Worm (Caenorhabditis elegans) whole organism, L4 larva: ENCODE data around the gene C16C8.16.
A peak's percentile ranks its signal among the peaks of the same experiment; 100 is the strongest.

Experiments used
- D1046.2 ChIP-seq: fragments of 200-800 bp; sonication (Bioruptor generic); IDR thresholded peaks from 2 replicates; pipeline ENCODE4 v1.3.6; 2022; ENCODE audit warnings: missing genetic modification characterization, missing compliant biosample characterization
- F26F4.8 ChIP-seq: fragments of 200-800 bp; sonication (Bioruptor generic); conservative IDR thresholded peaks from 2 replicates; pipeline ENCODE4 v1.3.6; 2022; ENCODE audit warnings: missing genetic modification characterization, missing compliant biosample characterization
- F44E2.7 ChIP-seq: fragments of 200-800 bp; sonication (Bioruptor generic); IDR thresholded peaks from 2 replicates; pipeline ENCODE4 v2.1.2; 2022; ENCODE audit warnings: missing genetic modification characterization, missing compliant biosample characterization
- F49E8.2 ChIP-seq: sonication (generic microtip); optimal IDR thresholded peaks from 2 replicates; lab custom pipeline; 2016; ENCODE audit warnings: missing compliant biosample characterization, mild to moderate bottlenecking, missing genetic modification characterization, borderline replicate concordance
- Y5F2A.4 ChIP-seq: fragments of 200-800 bp; sonication (Bioruptor generic); optimal IDR thresholded peaks from 2 replicates; lab custom pipeline; 2018; ENCODE audit warnings: mild to moderate bottlenecking, missing genetic modification characterization, missing compliant biosample characterization
- ZK546.5 ChIP-seq, 2 experiments: sonication (generic microtip); optimal IDR thresholded peaks; 2 replicates each; lab custom pipeline; 2017; ENCODE audit warnings: missing biosample characterization in 2 of 2, missing genetic modification characterization in 2 of 2
- aly-2 ChIP-seq: sonication (generic microtip); optimal IDR thresholded peaks from 2 replicates; lab custom pipeline; 2018; ENCODE audit warnings: missing biosample characterization, missing genetic modification characterization
- arid-1 ChIP-seq: fragments of 200-800 bp; sonication (Bioruptor generic); conservative IDR thresholded peaks from 2 replicates; pipeline ENCODE4 v1.3.6; 2022; ENCODE audit warnings: missing genetic modification reagents, missing genetic modification characterization, missing compliant biosample characterization
- ceh-28 ChIP-seq: fragments of 150-350 bp; optimal IDR thresholded peaks from 2 replicates; lab custom pipeline; 2014; ENCODE audit warnings: missing biosample characterization, missing genetic modification reagents, missing genetic modification characterization
- ceh-82 ChIP-seq: sonication (generic microtip); optimal IDR thresholded peaks from 2 replicates; lab custom pipeline; 2017; ENCODE audit warnings: missing biosample characterization, missing genetic modification characterization
- ctbp-1 ChIP-seq: fragments of 200-800 bp; sonication (Bioruptor generic); IDR thresholded peaks from 2 replicates; pipeline ENCODE4 v1.3.6; 2022; ENCODE audit warnings: missing genetic modification reagents, missing genetic modification characterization, missing compliant biosample characterization
- daf-16 ChIP-seq, 3 experiments: sonication (generic microtip); optimal IDR thresholded peaks; 2 replicates each; lab custom pipeline; 2016 to 2017; ENCODE audit warnings: missing genetic modification characterization in 3 of 3, missing genetic modification reagents in 3 of 3, mild to moderate bottlenecking in 2 of 3, missing compliant biosample characterization in 2 of 3, missing biosample characterization in 1 of 3, moderate library complexity in 1 of 3
- dmd-6 ChIP-seq: fragments of 200-800 bp; sonication (Bioruptor generic); IDR thresholded peaks from 2 replicates; pipeline ENCODE4 v1.3.6; 2022; ENCODE audit warnings: missing genetic modification reagents, missing genetic modification characterization, missing compliant biosample characterization
- dmd-8 ChIP-seq: fragments of 200-800 bp; sonication (Bioruptor generic); IDR thresholded peaks from 2 replicates; pipeline ENCODE4 v1.3.6; 2022; ENCODE audit warnings: missing genetic modification characterization, missing compliant biosample characterization
- dmd-9 ChIP-seq: fragments of 200-800 bp; sonication (Bioruptor generic); IDR thresholded peaks from 2 replicates; pipeline ENCODE4 v1.3.6; 2022; ENCODE audit warnings: missing genetic modification reagents, missing genetic modification characterization, missing compliant biosample characterization
- dpl-1 ChIP-seq: fragments of 150-350 bp; optimal IDR thresholded peaks from 2 replicates; lab custom pipeline; 2014; ENCODE audit warnings: missing biosample characterization, missing genetic modification reagents, missing genetic modification characterization
- dve-1 ChIP-seq: sonication (generic microtip); optimal IDR thresholded peaks from 2 replicates; lab custom pipeline; 2017; ENCODE audit warnings: antibody characterized with exemption, mild to moderate bottlenecking, missing genetic modification characterization, missing compliant biosample characterization; ENCODE audit not compliant: insufficient read depth
- egl-27 ChIP-seq: sonication (generic microtip); optimal IDR thresholded peaks from 3 replicates; lab custom pipeline; 2017; ENCODE audit warnings: missing biosample characterization, missing genetic modification reagents, missing genetic modification characterization
- egl-43 ChIP-seq: fragments of 200-800 bp; sonication (Bioruptor generic); IDR thresholded peaks from 2 replicates; pipeline ENCODE4 v1.3.6; 2022; ENCODE audit warnings: missing genetic modification reagents, missing genetic modification characterization, missing compliant biosample characterization
- fos-1 ChIP-seq: fragments of 150-350 bp; optimal IDR thresholded peaks from 2 replicates; lab custom pipeline; 2014; ENCODE audit warnings: missing biosample characterization, missing genetic modification characterization
- hmg-1.1 ChIP-seq: fragments of 200-800 bp; sonication (Bioruptor generic); IDR thresholded peaks from 2 replicates; pipeline ENCODE4 v1.3.6; 2022; ENCODE audit warnings: missing genetic modification reagents, missing genetic modification characterization, missing compliant biosample characterization
- lim-7 ChIP-seq: fragments of 200-800 bp; sonication (Bioruptor generic); IDR thresholded peaks from 2 replicates; pipeline ENCODE4 v1.3.6; 2022; ENCODE audit warnings: missing genetic modification characterization, missing compliant biosample characterization
- lir-3 ChIP-seq: sonication (generic microtip); optimal IDR thresholded peaks from 2 replicates; lab custom pipeline; 2016; ENCODE audit warnings: mild to moderate bottlenecking, missing genetic modification characterization, missing compliant biosample characterization
- madf-5 ChIP-seq, 2 experiments: fragments of 200-800 bp; sonication (Bioruptor generic); IDR thresholded peaks; 2 replicates each; pipeline ENCODE4 v1.3.6; 2022; ENCODE audit warnings: missing compliant biosample characterization in 2 of 2, missing genetic modification characterization in 2 of 2
- madf-9 ChIP-seq: fragments of 200-800 bp; sonication (Bioruptor generic); conservative IDR thresholded peaks from 2 replicates; pipeline ENCODE4 v1.3.6; 2022; ENCODE audit warnings: missing genetic modification reagents, missing genetic modification characterization, missing compliant biosample characterization
- mdl-1 ChIP-seq, 2 experiments: fragments of 150-350 bp in 1 of 2; sonication (generic microtip) in 1 of 2; optimal IDR thresholded peaks; 2 replicates each; lab custom pipeline; 2014 to 2017; ENCODE audit warnings: missing biosample characterization in 2 of 2, missing genetic modification characterization in 2 of 2
- mdt-29 ChIP-seq: fragments of 200-800 bp; sonication (Bioruptor generic); IDR thresholded peaks from 2 replicates; pipeline ENCODE4 v1.3.6; 2022; ENCODE audit warnings: missing genetic modification reagents, missing genetic modification characterization, missing compliant biosample characterization
- mep-1 ChIP-seq: fragments of 150-350 bp; sonication (generic microtip); optimal IDR thresholded peaks from 3 replicates; lab custom pipeline; 2014; ENCODE audit warnings: missing biosample characterization, missing genetic modification characterization
- nhr-10 ChIP-seq: fragments of 150-350 bp; optimal IDR thresholded peaks from 2 replicates; lab custom pipeline; 2014; ENCODE audit warnings: missing biosample characterization, missing genetic modification characterization
- nhr-111 ChIP-seq: fragments of 200-800 bp; sonication (Bioruptor generic); optimal IDR thresholded peaks from 2 replicates; lab custom pipeline; 2018; ENCODE audit warnings: mild to moderate bottlenecking, missing genetic modification characterization, missing compliant biosample characterization
- nhr-42 ChIP-seq: fragments of 200-800 bp; sonication (Bioruptor generic); IDR thresholded peaks from 2 replicates; pipeline ENCODE4 v1.3.6; 2022; ENCODE audit warnings: missing genetic modification characterization, missing compliant biosample characterization
- nhr-6 ChIP-seq: fragments of 150-350 bp; optimal IDR thresholded peaks from 2 replicates; lab custom pipeline; 2014; ENCODE audit warnings: missing biosample characterization, missing genetic modification characterization
- php-3 ChIP-seq: fragments of 200-800 bp; sonication (Bioruptor generic); IDR thresholded peaks from 2 replicates; pipeline ENCODE4 v1.3.6; 2022; ENCODE audit warnings: missing genetic modification reagents, missing genetic modification characterization, missing compliant biosample characterization
- pqm-1 ChIP-seq: sonication (generic microtip); optimal IDR thresholded peaks from 2 replicates; lab custom pipeline; 2017; ENCODE audit warnings: missing biosample characterization, missing genetic modification characterization
- rbr-2 ChIP-seq: sonication (generic microtip); optimal IDR thresholded peaks from 2 replicates; lab custom pipeline; 2016; ENCODE audit warnings: missing genotype, missing genetic modification characterization, missing compliant biosample characterization
- saeg-2 ChIP-seq: fragments of 200-800 bp; sonication (Bioruptor generic); IDR thresholded peaks from 2 replicates; pipeline ENCODE4 v1.3.6; 2022; ENCODE audit warnings: missing genetic modification reagents, missing genetic modification characterization, missing compliant biosample characterization
- set-16 ChIP-seq: fragments of 200-800 bp; sonication (Bioruptor generic); IDR thresholded peaks from 2 replicates; pipeline ENCODE4 v1.3.6; 2022; ENCODE audit warnings: missing genetic modification reagents, missing genetic modification characterization, missing compliant biosample characterization
- spr-3 ChIP-seq: fragments of 200-800 bp; sonication (Bioruptor generic); optimal IDR thresholded peaks from 2 replicates; lab custom pipeline; 2018; ENCODE audit warnings: mild to moderate bottlenecking, missing genetic modification characterization, missing compliant biosample characterization
- tag-97 ChIP-seq: fragments of 200-800 bp; sonication (Bioruptor generic); IDR thresholded peaks from 2 replicates; pipeline ENCODE4 v1.3.6; 2022; ENCODE audit warnings: missing genetic modification characterization, missing compliant biosample characterization
- tra-1 ChIP-seq: fragments of 200-800 bp; sonication (Bioruptor generic); IDR thresholded peaks from 2 replicates; pipeline ENCODE4 v1.3.6; 2022; ENCODE audit warnings: missing genetic modification reagents, missing genetic modification characterization, missing compliant biosample characterization
- vab-7 ChIP-seq: fragments of 200-800 bp; sonication (Bioruptor generic); IDR thresholded peaks from 2 replicates; pipeline ENCODE4 v1.3.6; 2022; ENCODE audit warnings: missing genetic modification reagents, missing genetic modification characterization, missing compliant biosample characterization
- zfp-3 ChIP-seq: fragments of 200-800 bp; sonication (Bioruptor generic); conservative IDR thresholded peaks from 2 replicates; pipeline ENCODE4 v1.3.6; 2022; ENCODE audit warnings: missing genetic modification reagents, missing genetic modification characterization, missing compliant biosample characterization
- zip-11 ChIP-seq: fragments of 200-800 bp; sonication (Bioruptor generic); IDR thresholded peaks from 2 replicates; pipeline ENCODE4 v1.3.6; 2022; ENCODE audit warnings: missing genetic modification characterization, missing compliant biosample characterization
- ztf-7 ChIP-seq: fragments of 150-350 bp; optimal IDR thresholded peaks from 2 replicates; lab custom pipeline; 2014; ENCODE audit warnings: missing biosample characterization, missing genetic modification characterization

C16C8.16 gene

DNA sequence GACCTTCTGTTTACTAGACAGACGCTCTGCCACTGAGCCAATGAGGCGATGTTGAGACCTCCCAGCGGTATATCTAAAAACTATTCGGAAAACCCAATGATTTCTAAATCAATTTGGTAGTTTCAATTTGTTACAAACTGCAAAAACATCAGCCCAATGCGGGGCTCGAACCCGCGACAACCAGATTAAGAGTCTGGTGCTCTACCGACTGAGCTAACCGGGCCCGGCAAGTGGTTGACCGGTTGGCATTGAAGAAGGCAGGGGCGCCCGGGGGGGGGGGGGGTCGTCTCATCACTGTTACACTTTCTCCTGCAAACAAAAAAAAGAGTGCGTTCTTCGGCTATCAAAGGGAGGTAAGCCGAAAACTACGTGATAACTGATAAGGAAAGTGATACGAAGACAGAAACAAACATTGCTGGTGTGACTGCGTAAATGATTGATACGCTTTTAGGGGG is 6.3 kb upstream of the C16C8.16 start (continued):
- TF ChIP-seq hmg-1.1 (GFP tag; lab: Robert Waterston, UW), result peak; percentile 75; the same call in 1 of the 2 replicates
- TF ChIP-seq dve-1 (tag; lab: Kevin White, UChicago), result peak; percentile 55
- no peak for TF ChIP-seq mdl-1 (tag; optimal IDR thresholded peaks at IDR 0.05; lab: Kevin White, UChicago)
- no peak for TF ChIP-seq ztf-7 (tag; lab: Kevin White, UChicago)
- TF ChIP-seq egl-43 (GFP tag; lab: Robert Waterston, UW), result peak; percentile 87
- peak; percentile 8 for TF ChIP-seq F49E8.2 (tag; lab: Kevin White, UChicago)
- peak; percentile 91 for TF ChIP-seq dmd-8 (GFP tag; lab: Robert Waterston, UW)
- TF ChIP-seq madf-5 (GFP tag; IDR thresholded peaks at IDR 0.05; lab: Robert Waterston, UW), result peak; percentile 58 to 81; a peak in 2 of 4 replicates
- no peak for TF ChIP-seq ceh-28 (tag; lab: Kevin White, UChicago)
- TF ChIP-seq Y5F2A.4 (GFP tag; lab: Kevin White, UChicago), result peak; percentile 59
- peak; percentile 67 for TF ChIP-seq ctbp-1 (GFP tag; lab: Robert Waterston, UW)
- TF ChIP-seq php-3, result peak; percentile 77
- TF ChIP-seq pqm-1 (tag; lab: Kevin White, UChicago), result peak; percentile 67
- TF ChIP-seq set-16 (GFP tag; lab: Robert Waterston, UW), result peak; percentile 95
- peak; percentile 81 for TF ChIP-seq dmd-6
- TF ChIP-seq tra-1 (GFP tag; lab: Robert Waterston, UW), result peak; percentile 90
- no peak for TF ChIP-seq egl-27 (tag; lab: Kevin White, UChicago)
- TF ChIP-seq D1046.2, result peak; percentile 77; the same call in 1 of the 2 replicates
- peak; percentile 48 for TF ChIP-seq lir-3 (tag; lab: Kevin White, UChicago)
- no peak for TF ChIP-seq nhr-42 (GFP tag; lab: Robert Waterston, UW)
- peak; percentile 86 for TF ChIP-seq mdt-29
- peak; percentile 81 for TF ChIP-seq F26F4.8 (GFP tag; lab: Robert Waterston, UW)
- TF ChIP-seq nhr-10 (tag; lab: Kevin White, UChicago), result no peak
- peak; percentile 53; the same call in 1 of the 2 replicates for TF ChIP-seq saeg-2 (GFP tag; lab: Robert Waterston, UW)
- TF ChIP-seq madf-9 (GFP tag; lab: Robert Waterston, UW), result peak; percentile 26; the same call in 1 of the 2 replicates
- TF ChIP-seq ceh-82 (tag; lab: Kevin White, UChicago), result no peak
- peak; percentile 73; the same call in 1 of the 2 replicates for TF ChIP-seq zfp-3 (GFP tag; lab: Robert Waterston, UW)
- TF ChIP-seq ZK546.5 (tag; optimal IDR thresholded peaks at IDR 0.05; lab: Kevin White, UChicago), result no peak
- TF ChIP-seq arid-1 (GFP tag; lab: Robert Waterston, UW), result no peak
- TF ChIP-seq lim-7 (GFP tag; lab: Robert Waterston, UW), result peak; percentile 72; the same call in 1 of the 2 replicates
- peak; percentile 62 for TF ChIP-seq spr-3 (GFP tag; lab: Kevin White, UChicago)
- peak; percentile 48 for TF ChIP-seq rbr-2 (tag; lab: Kevin White, UChicago)
- TF ChIP-seq dmd-9 (GFP tag; lab: Robert Waterston, UW), result peak; percentile 78
- no peak for TF ChIP-seq fos-1 (tag; lab: Kevin White, UChicago)
- no peak for TF ChIP-seq dpl-1 (GFP tag; lab: Kevin White, UChicago)
- TF ChIP-seq nhr-111, result no peak
- peak; percentile 63 to 90 for TF ChIP-seq daf-16 (GFP tag; optimal IDR thresholded peaks at IDR 0.05; lab: Kevin White, UChicago)
- TF ChIP-seq daf-16 (tag; optimal IDR thresholded peaks at IDR 0.05; lab: Kevin White, UChicago), result peak; percentile 76
- TF ChIP-seq vab-7 (GFP tag; lab: Robert Waterston, UW), result peak; percentile 84
- peak; percentile 56 for TF ChIP-seq mep-1 (tag; lab: Kevin White, UChicago)
- TF ChIP-seq tag-97 (GFP tag; lab: Robert Waterston, UW), result no peak
- no peak for TF ChIP-seq nhr-6 (tag; lab: Kevin White, UChicago)
- no peak for TF ChIP-seq aly-2 (tag; lab: Kevin White, UChicago)
- peak; percentile 77; the same call in 1 of the 2 replicates for TF ChIP-seq F44E2.7 (GFP tag; lab: Robert Waterston, UW)
- TF ChIP-seq zip-11 (GFP tag; lab: Robert Waterston, UW), result no peak
